Worm (Caenorhabditis elegans): ENCODE data around the gene unc-83.

DNA sequence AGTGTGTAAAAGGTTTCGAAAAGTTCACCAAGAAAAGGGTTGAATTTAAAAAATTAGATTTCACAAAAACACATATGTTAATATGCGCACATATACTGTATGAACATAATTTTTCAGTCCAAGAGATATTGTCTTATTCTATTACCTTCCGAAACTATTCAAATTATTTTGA, 53.2 kb downstream of the unc-83 start, which contains the start of gene F46E10.3:
- TF ChIP-seq nhr-77 (tag; optimal IDR thresholded peaks at IDR 0.05) (no peak), elt-2 (tag; optimal IDR thresholded peaks at IDR 0.05) (no peak), unc-39 (tag; optimal IDR thresholded peaks at IDR 0.05) (no peak), pqm-1 (tag; optimal IDR thresholded peaks at IDR 0.05) (no peak), elt-1 (tag; optimal IDR thresholded peaks at IDR 0.05) (no peak), nhr-23 (tag; optimal IDR thresholded peaks at IDR 0.05) (no peak), R02D3.7 (tag; optimal IDR thresholded peaks at IDR 0.05) (no peak), pha-4 (tag; optimal IDR thresholded peaks at IDR 0.05) (no peak), aly-2 (tag; optimal IDR thresholded peaks at IDR 0.05) (no peak), mml-1 (tag; optimal IDR thresholded peaks at IDR 0.05) (no peak), sea-2 (GFP tag; optimal IDR thresholded peaks at IDR 0.05) (no peak), ztf-11 (tag; optimal IDR thresholded peaks at IDR 0.05) (no peak), nhr-43 (tag; optimal IDR thresholded peaks at IDR 0.05; ENCODE audit: poor library complexity, severe bottlenecking) (no peak)
